Worm (Caenorhabditis elegans): ENCODE data around the gene tdo-2.

DNA sequence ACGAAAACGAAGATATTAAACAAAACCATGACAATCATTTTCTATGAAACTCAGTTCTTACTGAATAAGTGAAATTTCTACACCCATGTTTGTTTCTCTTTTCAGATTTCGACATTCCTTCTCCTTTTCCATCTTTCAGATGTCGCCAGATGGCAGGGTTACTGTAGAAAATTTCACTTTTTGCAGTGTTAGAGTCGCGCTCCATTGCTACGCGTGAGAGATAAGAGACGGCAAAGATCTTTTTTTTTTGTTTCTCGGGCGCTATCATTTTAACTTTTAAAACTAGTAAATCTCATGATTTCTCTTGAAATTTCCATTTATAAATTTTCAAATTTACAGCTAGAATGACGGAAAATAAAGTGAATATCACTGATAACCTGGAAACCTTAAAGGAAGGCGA is 41.5 kb downstream of the tdo-2 start, which contains the start of the genes mig-21 and F01F1.2:
- TF ChIP-seq lin-15B (tag; optimal IDR thresholded peaks at IDR 0.05) (peak; percentile 27), unc-62 (GFP tag; optimal IDR thresholded peaks at IDR 0.05) (no peak), fkh-10 (GFP tag; optimal IDR thresholded peaks at IDR 0.05) (no peak), nhr-23 (tag; optimal IDR thresholded peaks at IDR 0.05) (no peak), hmg-11 (tag; optimal IDR thresholded peaks at IDR 0.05) (no peak), nfya-1 (tag; optimal IDR thresholded peaks at IDR 0.05; ENCODE audit: insufficient read depth) (peak; percentile 34), snpc-4 (tag; optimal IDR thresholded peaks at IDR 0.05) (no peak), elt-2 (tag; optimal IDR thresholded peaks at IDR 0.05) (no peak), R02D3.7 (tag; optimal IDR thresholded peaks at IDR 0.05) (no peak), unc-39 (tag; optimal IDR thresholded peaks at IDR 0.05) (no peak), ztf-11 (tag; optimal IDR thresholded peaks at IDR 0.05) (no peak), nhr-25 (tag; optimal IDR thresholded peaks at IDR 0.05) (no peak)

Measured in whole organism, L3 larva.